Worm (Caenorhabditis elegans) whole organism, L2 larva: ENCODE measurements around the gene T09A5.15.

Source experiments
- ZK546.5 ChIP-seq: sonication (generic microtip); optimal IDR thresholded peaks from 2 replicates; lab custom pipeline; 2017; ENCODE audit warnings: missing biosample characterization, missing genetic modification characterization
- alr-1 ChIP-seq: fragments of 150-350 bp; optimal IDR thresholded peaks from 2 replicates; lab custom pipeline; 2014; ENCODE audit warnings: missing biosample characterization, missing genetic modification characterization
- ama-1 ChIP-seq: fragments of 150-350 bp; optimal IDR thresholded peaks from 2 replicates; lab custom pipeline; 2018; ENCODE audit warnings: inconsistent platforms
- ceh-82 ChIP-seq: fragments of 150-350 bp; optimal IDR thresholded peaks from 2 replicates; lab custom pipeline; 2014; ENCODE audit warnings: missing biosample characterization, missing genetic modification characterization
- egl-27 ChIP-seq: sonication (generic microtip); optimal IDR thresholded peaks from 3 replicates; lab custom pipeline; 2017; ENCODE audit warnings: missing biosample characterization, missing genetic modification reagents, missing genetic modification characterization
- elt-1 ChIP-seq: fragments of 150-350 bp; optimal IDR thresholded peaks from 2 replicates; lab custom pipeline; 2014; ENCODE audit warnings: missing biosample characterization, missing genetic modification characterization
- mab-5 ChIP-seq: fragments of 150-350 bp; optimal IDR thresholded peaks from 2 replicates; lab custom pipeline; 2014; ENCODE audit warnings: missing biosample characterization, missing genetic modification characterization
- nhr-77 ChIP-seq: fragments of 150-350 bp; optimal IDR thresholded peaks from 2 replicates; lab custom pipeline; 2014; ENCODE audit warnings: missing biosample characterization, missing genetic modification characterization
- snpc-4 ChIP-seq: fragments of 150-350 bp; optimal IDR thresholded peaks from 2 replicates; lab custom pipeline; 2014; ENCODE audit warnings: missing biosample characterization, missing genetic modification characterization
- unc-39 ChIP-seq: fragments of 150-350 bp; optimal IDR thresholded peaks from 2 replicates; lab custom pipeline; 2014; ENCODE audit warnings: missing biosample characterization, missing genetic modification characterization
- unc-62 ChIP-seq: fragments of 150-350 bp; optimal IDR thresholded peaks from 2 replicates; lab custom pipeline; 2014; ENCODE audit warnings: missing biosample characterization, missing genetic modification reagents, missing genetic modification characterization

DNA sequence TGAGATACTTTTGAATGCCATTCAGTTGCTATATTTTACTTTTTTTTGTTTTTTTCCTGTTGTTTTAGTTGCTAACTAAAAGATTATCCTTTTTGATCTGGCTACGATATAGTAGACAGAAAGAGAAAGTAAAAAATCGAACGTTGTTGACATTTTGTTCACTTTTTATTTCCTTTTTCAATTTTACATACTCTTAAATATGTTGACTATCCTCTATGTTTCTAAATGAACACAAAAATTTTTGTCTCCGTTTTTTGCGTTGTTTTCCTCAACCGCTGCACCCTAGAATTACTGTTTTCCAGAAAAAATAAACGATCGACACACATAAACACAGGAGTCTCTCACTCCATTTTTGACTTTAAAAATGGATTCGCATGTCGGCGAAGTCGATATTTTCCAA, 15.7 kb upstream of the T09A5.15 start, which contains the start of gene klp-3:
- TF ChIP-seq ZK546.5 (tag; lab: Kevin White, UChicago) (no peak), ceh-82 (no peak), unc-39 (tag; lab: Kevin White, UChicago) (no peak), elt-1 (tag; lab: Kevin White, UChicago) (no peak), nhr-77 (tag; lab: Kevin White, UChicago) (no peak), ama-1 (lab: Kevin White, UChicago) (no peak), unc-62 (no peak), alr-1 (tag; lab: Kevin White, UChicago) (no peak), snpc-4 (tag; lab: Kevin White, UChicago) (no peak), egl-27 (tag; lab: Kevin White, UChicago) (no peak), mab-5 (tag; lab: Kevin White, UChicago) (no peak)
